Worm (Caenorhabditis elegans): ENCODE results near the gene T14B4.1.

T14B4.1 gene

DNA sequence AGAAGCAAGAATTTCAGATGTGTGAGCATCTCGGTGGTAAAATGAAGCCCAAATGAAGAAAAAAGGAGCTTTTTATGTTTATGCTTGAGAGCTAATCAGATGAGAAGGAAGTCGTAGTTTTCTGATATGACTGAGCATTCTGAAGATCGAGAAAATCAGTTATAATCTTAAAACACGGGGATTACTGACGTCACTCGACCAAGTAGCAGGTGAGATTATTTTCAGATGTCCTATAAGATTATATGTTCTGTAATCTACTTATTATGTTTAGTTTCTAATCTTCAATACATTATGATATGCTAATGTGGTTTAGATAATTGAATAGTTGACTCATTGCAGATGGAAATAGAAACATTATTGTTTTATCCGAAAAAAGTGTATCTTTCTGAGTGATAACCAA lies 9.1 kb downstream of the T14B4.1 start, which contains the start of gene ins-14:
ins-14 (minus strand) TSS at position 32 of the 400 bp plus-strand sequence.
- TF ChIP-seq lsy-2 (tag; optimal IDR thresholded peaks at IDR 0.05): no peak

DNA sequence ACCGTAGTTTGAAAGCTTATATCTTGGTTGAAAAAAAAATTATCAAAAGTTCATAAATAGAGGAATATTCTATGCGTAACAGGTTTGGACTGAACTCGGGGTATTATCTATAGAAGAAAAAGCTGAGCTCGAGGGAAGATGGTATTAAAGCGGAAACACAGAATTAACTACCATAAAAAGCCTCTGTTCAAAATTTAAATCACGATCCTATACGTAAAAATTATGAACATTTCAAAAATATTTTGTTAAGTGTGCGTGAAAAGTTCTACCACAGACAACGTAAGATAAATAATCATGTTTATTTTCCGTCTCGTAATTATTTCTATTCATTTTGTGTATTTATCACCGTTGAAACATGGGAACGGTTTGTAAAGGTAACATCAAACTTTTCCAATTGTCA lies 9.7 kb downstream of the T14B4.1 start, which contains the start of gene F41G3.5:
F41G3.5 (plus strand) TSS at position 301 of the 400 bp plus-strand sequence.
- TF ChIP-seq cnd-1 (tag; optimal IDR thresholded peaks at IDR 0.05) (no peak), snpc-4 (tag; optimal IDR thresholded peaks at IDR 0.05) (no peak), tbx-8 (GFP tag; optimal IDR thresholded peaks at IDR 0.05) (no peak), nhr-12 (tag; optimal IDR thresholded peaks at IDR 0.05) (no peak), sem-2 (GFP tag; optimal IDR thresholded peaks at IDR 0.05) (no peak), ztf-11 (tag; optimal IDR thresholded peaks at IDR 0.05) (no peak), nhr-2 (tag; optimal IDR thresholded peaks at IDR 0.05) (no peak), unc-39 (tag; optimal IDR thresholded peaks at IDR 0.05) (no peak), mab-5 (tag; optimal IDR thresholded peaks at IDR 0.05) (no peak), pha-4 (tag; optimal IDR thresholded peaks at IDR 0.05) (no peak), nhr-76 (tag; optimal IDR thresholded peaks at IDR 0.05) (no peak), unc-62 (GFP tag; optimal IDR thresholded peaks at IDR 0.05) (no peak)

DNA sequence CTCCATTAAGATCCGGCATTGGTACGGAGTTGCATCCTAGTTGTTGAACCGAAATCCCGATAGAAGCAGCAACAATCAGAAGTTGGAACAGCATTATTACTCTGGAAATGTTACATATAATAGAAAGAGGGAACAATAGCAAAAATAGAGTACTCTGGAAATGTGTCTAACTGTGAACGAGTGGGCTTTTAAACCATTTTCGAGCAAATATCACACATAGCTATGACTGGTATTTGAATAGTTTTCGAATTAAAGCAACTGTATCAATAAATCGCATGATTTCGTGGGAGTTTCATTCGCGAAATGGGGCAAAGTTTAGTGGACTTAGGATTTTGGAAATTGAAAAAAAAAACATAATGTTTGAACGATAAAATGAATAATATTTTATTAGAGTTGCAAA lies 12.7 kb downstream of the T14B4.1 start, which contains the start of gene F41G3.10:
F41G3.10 (minus strand) TSS at position 101 of the 400 bp plus-strand sequence.
- TF ChIP-seq unc-120 (tag; optimal IDR thresholded peaks at IDR 0.05; ENCODE audit: poor library complexity, severe bottlenecking) (no peak), elt-1 (tag; optimal IDR thresholded peaks at IDR 0.05; ENCODE audit: borderline replicate concordance, insufficient read depth) (no peak), mab-5 (tag; optimal IDR thresholded peaks at IDR 0.05) (no peak), nhr-237 (tag; optimal IDR thresholded peaks at IDR 0.05) (no peak), hlh-1 (tag; optimal IDR thresholded peaks at IDR 0.05) (no peak), lin-32 (GFP tag; optimal IDR thresholded peaks at IDR 0.05) (no peak), lsy-2 (tag; optimal IDR thresholded peaks at IDR 0.05) (no peak), ces-1 (GFP tag; optimal IDR thresholded peaks at IDR 0.05) (no peak), sptf-1 (tag; optimal IDR thresholded peaks at IDR 0.05) (no peak)

DNA sequence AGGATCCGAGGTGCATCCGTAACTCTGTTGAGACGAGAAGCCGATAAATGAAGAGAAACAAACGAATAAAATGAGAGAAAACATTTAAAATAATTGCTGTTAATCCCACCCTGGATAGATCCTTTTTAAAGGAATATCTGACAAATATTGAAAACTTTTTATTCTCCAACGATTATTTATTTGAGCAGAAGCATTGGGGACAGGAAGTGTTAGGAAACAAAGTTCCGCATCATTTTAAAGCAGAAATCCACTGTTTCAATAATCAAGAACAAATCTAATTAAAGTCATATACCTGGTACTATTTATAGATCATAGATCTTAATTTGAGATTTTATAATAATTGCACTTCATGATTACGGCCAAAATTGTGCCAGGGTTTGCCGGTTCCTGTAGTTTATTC lies 14.2 kb downstream of the T14B4.1 start, which contains the start of gene F41G3.20:
F41G3.20 (minus strand) TSS at position 101 of the 400 bp plus-strand sequence.
- TF ChIP-seq ham-2 (GFP tag; optimal IDR thresholded peaks at IDR 0.05): no peak
- TF ChIP-seq lsy-2 (tag; optimal IDR thresholded peaks at IDR 0.05): no peak
- TF ChIP-seq drap-1 (GFP tag; optimal IDR thresholded peaks at IDR 0.05): no peak
- TF ChIP-seq nhr-2 (tag; optimal IDR thresholded peaks at IDR 0.05): no peak
- no peak for TF ChIP-seq mls-2 (tag; optimal IDR thresholded peaks at IDR 0.05)
- no peak for TF ChIP-seq hlh-1 (tag; optimal IDR thresholded peaks at IDR 0.05)
- no peak for TF ChIP-seq nhr-76 (tag; optimal IDR thresholded peaks at IDR 0.05)
- no peak for TF ChIP-seq blmp-1 (tag; optimal IDR thresholded peaks at IDR 0.05)
- no peak for TF ChIP-seq ceh-43 (GFP tag; optimal IDR thresholded peaks at IDR 0.05)
- no peak for TF ChIP-seq nhr-237 (tag; optimal IDR thresholded peaks at IDR 0.05)
- TF ChIP-seq nhr-12 (tag; optimal IDR thresholded peaks at IDR 0.05): no peak
- TF ChIP-seq elt-1 (tag; optimal IDR thresholded peaks at IDR 0.05; ENCODE audit: borderline replicate concordance, insufficient read depth): no peak
- no peak for TF ChIP-seq lin-32 (GFP tag; optimal IDR thresholded peaks at IDR 0.05)
- TF ChIP-seq M03D4.4 (tag; optimal IDR thresholded peaks at IDR 0.05): no peak
- TF ChIP-seq tbx-8 (GFP tag; optimal IDR thresholded peaks at IDR 0.05): no peak

DNA sequence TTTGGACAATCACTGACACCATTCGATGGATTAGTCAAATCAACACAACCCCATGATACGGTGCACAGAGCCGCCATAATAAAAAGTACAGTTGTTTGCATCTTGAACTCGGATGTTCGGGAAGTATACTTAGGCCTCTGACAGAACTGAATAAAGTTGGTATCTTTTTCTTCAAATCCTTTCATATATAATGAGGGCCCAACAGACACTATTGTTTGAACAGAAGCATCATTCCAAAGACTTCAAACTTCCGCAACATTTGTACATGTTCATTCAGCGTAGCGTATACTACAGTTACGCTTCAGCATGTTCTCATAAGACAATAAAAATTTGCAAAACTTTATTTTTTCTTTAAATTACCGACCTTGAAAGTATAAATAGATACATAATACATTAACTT lies 15.3 kb downstream of the T14B4.1 start, which contains the start of gene F41G3.19:
F41G3.19 (minus strand) TSS at position 101 of the 400 bp plus-strand sequence.
- TF ChIP-seq nhr-28 (tag; optimal IDR thresholded peaks at IDR 0.05) (no peak), mab-5 (tag; optimal IDR thresholded peaks at IDR 0.05) (no peak), zip-8 (tag; optimal IDR thresholded peaks at IDR 0.05) (no peak), unc-62 (GFP tag; optimal IDR thresholded peaks at IDR 0.05) (no peak), sptf-1 (tag; optimal IDR thresholded peaks at IDR 0.05) (no peak), nhr-76 (tag; optimal IDR thresholded peaks at IDR 0.05) (no peak), mep-1 (tag; optimal IDR thresholded peaks at IDR 0.05) (no peak), lin-32 (GFP tag; optimal IDR thresholded peaks at IDR 0.05) (no peak), hlh-1 (tag; optimal IDR thresholded peaks at IDR 0.05) (no peak), flh-1 (GFP tag; optimal IDR thresholded peaks at IDR 0.05) (no peak)

DNA sequence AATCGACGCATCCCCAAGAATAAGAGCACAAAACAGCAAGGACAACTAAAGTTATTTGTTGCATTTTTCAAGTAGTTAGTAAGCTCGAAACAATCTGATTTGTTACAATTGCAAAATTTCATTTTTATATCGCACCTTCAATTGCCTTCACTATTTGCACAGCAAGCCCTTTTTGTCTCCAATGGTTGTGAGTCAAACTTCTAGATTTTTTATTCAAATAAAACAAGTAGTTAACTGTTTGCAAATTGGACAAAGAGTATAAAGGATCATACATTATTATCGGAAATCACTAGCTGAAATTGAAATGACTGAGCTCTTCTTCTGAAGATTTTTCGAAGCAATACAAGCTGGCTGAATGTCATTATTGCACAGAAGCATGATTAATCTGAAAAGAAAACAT lies 16.1 kb downstream of the T14B4.1 start, which contains the start of gene F41G3.21:
F41G3.21 (minus strand) TSS at position 101 of the 400 bp plus-strand sequence.
- no peak for TF ChIP-seq nhr-237 (tag; optimal IDR thresholded peaks at IDR 0.05)
- no peak for TF ChIP-seq ham-2 (GFP tag; optimal IDR thresholded peaks at IDR 0.05)
- no peak for TF ChIP-seq ceh-39 (tag; optimal IDR thresholded peaks at IDR 0.05)
- TF ChIP-seq mep-1 (tag; optimal IDR thresholded peaks at IDR 0.05): no peak
- no peak for TF ChIP-seq sptf-1 (tag; optimal IDR thresholded peaks at IDR 0.05)
- no peak for TF ChIP-seq ztf-11 (tag; optimal IDR thresholded peaks at IDR 0.05)
- no peak for TF ChIP-seq ceh-43 (GFP tag; optimal IDR thresholded peaks at IDR 0.05)
- TF ChIP-seq pha-4 (tag; optimal IDR thresholded peaks at IDR 0.05): no peak
- TF ChIP-seq lin-13 (tag; optimal IDR thresholded peaks at IDR 0.05): no peak
- TF ChIP-seq ceh-83 (GFP tag; optimal IDR thresholded peaks at IDR 0.05): no peak
- no peak for TF ChIP-seq unc-62 (GFP tag; optimal IDR thresholded peaks at IDR 0.05)
- TF ChIP-seq lin-32 (GFP tag; optimal IDR thresholded peaks at IDR 0.05): no peak

Measured in whole organism, mixed stage, embryonic.